Fruit fly (Drosophila melanogaster) whole organism, embryonic: ENCODE measurements around the gene DEF8.

Experiments used
- CG8388 ChIP-seq: fragments of 200-800 bp; sonication (Bioruptor generic); optimal IDR thresholded peaks from 2 replicates; lab custom pipeline; 2019; ENCODE audit warnings: missing biosample characterization, mild to moderate bottlenecking, missing genetic modification characterization, moderate library complexity
- CG8478 ChIP-seq: fragments of >200 bp; optimal IDR thresholded peaks from 2 replicates; lab custom pipeline; 2018
- hth ChIP-seq: fragments of >200 bp; optimal IDR thresholded peaks from 2 replicates; lab custom pipeline; 2017; ENCODE audit warnings: inconsistent platforms
- zen2 ChIP-seq: fragments of 200-800 bp; sonication (Bioruptor generic); IDR thresholded peaks from 3 replicates; pipeline ENCODE4 v1.3.6; 2022; ENCODE audit warnings: missing biosample characterization, missing genetic modification characterization; ENCODE audit not compliant: partially characterized antibody

dm6 chr3L:12099329-12100031 lies 32.5 kb upstream of the DEF8 start:
- TF ChIP-seq hth (lab: Kevin White, UChicago) (no peak), zen2 (GFP tag; lab: Robert Waterston, UW) (no peak), CG8478 (lab: Kevin White, UChicago) (no peak), CG8388 (no peak)
